Worm (Caenorhabditis elegans): ENCODE data around the gene B0361.4.
A peak's percentile ranks its signal among the peaks of the same experiment; 100 is the strongest.

The B0361.4 gene

DNA sequence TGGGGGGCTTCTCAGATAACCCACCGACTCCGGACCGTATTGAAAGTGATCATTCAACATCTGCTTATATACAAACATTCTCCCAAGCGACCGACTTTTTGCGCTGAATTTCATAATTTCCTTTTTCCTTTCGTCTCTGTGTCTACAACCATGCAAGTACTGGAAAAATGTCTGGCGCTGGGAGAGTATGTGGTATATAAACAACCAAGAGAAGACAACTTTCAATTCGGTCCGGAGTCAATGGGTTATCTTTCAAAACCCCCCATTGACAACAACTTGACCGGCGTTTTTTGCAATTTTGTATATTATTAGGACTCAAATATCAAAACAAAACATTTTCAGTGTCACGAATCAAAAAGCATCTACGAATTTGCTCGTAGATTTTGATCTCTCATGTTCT is 19.7 kb downstream of the B0361.4 start (continued):
- no peak for TF ChIP-seq F49E8.2 (tag; optimal IDR thresholded peaks at IDR 0.05; ENCODE audit: insufficient read depth)
- TF ChIP-seq tbx-9 (tag; optimal IDR thresholded peaks at IDR 0.05; ENCODE audit: borderline replicate concordance): no peak
- TF ChIP-seq ztf-28 (GFP tag; IDR thresholded peaks at IDR 0.05): no peak
- TF ChIP-seq lir-1 (GFP tag; conservative IDR thresholded peaks at IDR 0.05): no peak
- TF ChIP-seq Y53G8AR.9 (GFP tag; conservative IDR thresholded peaks at IDR 0.05): peak; percentile 79
- no peak for TF ChIP-seq F37B4.10 (GFP tag; IDR thresholded peaks at IDR 0.05)
- TF ChIP-seq cebp-2 (GFP tag; IDR thresholded peaks at IDR 0.05): no peak
- TF ChIP-seq unc-62 (GFP tag; optimal IDR thresholded peaks at IDR 0.05): no peak
- TF ChIP-seq Y79H2A.3 (GFP tag; conservative IDR thresholded peaks at IDR 0.05): no peak
- no peak for TF ChIP-seq madf-3 (GFP tag; IDR thresholded peaks at IDR 0.05)
- peak; percentile 79 for TF ChIP-seq ZK185.1 (tag; optimal IDR thresholded peaks at IDR 0.05; ENCODE audit: poor library complexity, severe bottlenecking)
- TF ChIP-seq ama-1 (optimal IDR thresholded peaks at IDR 0.05): no peak
- no peak for TF ChIP-seq ama-1 (GFP tag; optimal IDR thresholded peaks at IDR 0.05)
- TF ChIP-seq T07F8.4 (tag; optimal IDR thresholded peaks at IDR 0.05): peak; percentile 25
- peak; percentile 60 for TF ChIP-seq somi-1 (GFP tag; optimal IDR thresholded peaks at IDR 0.05)
- no peak for TF ChIP-seq lsy-27 (tag; optimal IDR thresholded peaks at IDR 0.05; ENCODE audit: borderline replicate concordance, insufficient read depth)
- peak in 1 of 3 experiments; percentile 67 for TF ChIP-seq lin-35 (GFP tag; optimal IDR thresholded peaks at IDR 0.05)
- no peak for TF ChIP-seq F55B11.4 (tag; optimal IDR thresholded peaks at IDR 0.05; ENCODE audit: borderline replicate concordance, insufficient read depth)
- TF ChIP-seq C17E4.6 (GFP tag; IDR thresholded peaks at IDR 0.05): no peak
- TF ChIP-seq ztf-26 (tag; optimal IDR thresholded peaks at IDR 0.05): peak; percentile 82
- TF ChIP-seq xnd-1 (tag; optimal IDR thresholded peaks at IDR 0.05): no peak
- TF ChIP-seq aptf-2 (GFP tag; conservative IDR thresholded peaks at IDR 0.05): no peak
- TF ChIP-seq ets-4 (GFP tag; optimal IDR thresholded peaks at IDR 0.05): peak; percentile 23
- peak; percentile 41 for TF ChIP-seq K12H6.12 (tag; optimal IDR thresholded peaks at IDR 0.05)
- peak; percentile 73 for TF ChIP-seq snpc-1.1 (tag; optimal IDR thresholded peaks at IDR 0.05; ENCODE audit: insufficient read depth)
- peak; percentile 56 for TF ChIP-seq dox-1 (GFP tag; IDR thresholded peaks at IDR 0.05)
- TF ChIP-seq Y67H2A.10 (GFP tag; conservative IDR thresholded peaks at IDR 0.05): no peak
- peak; percentile 70 for TF ChIP-seq rpc-1 (optimal IDR thresholded peaks at IDR 0.05)
- TF ChIP-seq rpc-1 (tag; optimal IDR thresholded peaks at IDR 0.05): peak; percentile 64
- TF ChIP-seq sea-2 (GFP tag; IDR thresholded peaks at IDR 0.05): no peak
- no peak for TF ChIP-seq mes-4 (tag; optimal IDR thresholded peaks at IDR 0.05)
- no peak for TF ChIP-seq mxl-1 (tag; optimal IDR thresholded peaks at IDR 0.05)
- no peak for TF ChIP-seq bed-1 (GFP tag; IDR thresholded peaks at IDR 0.05)
- peak; percentile 38; the same call in 1 of the 2 replicates for TF ChIP-seq rcor-1 (GFP tag; IDR thresholded peaks at IDR 0.05)
- TF ChIP-seq nfyb-1 (GFP tag; IDR thresholded peaks at IDR 0.05): peak; percentile 94
- no peak for TF ChIP-seq hlh-26 (GFP tag; conservative IDR thresholded peaks at IDR 0.05)
- TF ChIP-seq ceh-91 (GFP tag; IDR thresholded peaks at IDR 0.05): no peak
- TF ChIP-seq F52B5.7 (tag; optimal IDR thresholded peaks at IDR 0.05): peak; percentile 38
- no peak for TF ChIP-seq F39B2.1 (GFP tag; IDR thresholded peaks at IDR 0.05)
- peak; percentile 81 for TF ChIP-seq atf-7 (tag; optimal IDR thresholded peaks at IDR 0.05)
- TF ChIP-seq attf-5 (GFP tag; optimal IDR thresholded peaks at IDR 0.05): peak; percentile 58
- TF ChIP-seq F57A8.1 (GFP tag; optimal IDR thresholded peaks at IDR 0.05): no peak
- TF ChIP-seq snpc-1.3 (tag; optimal IDR thresholded peaks at IDR 0.05; ENCODE audit: insufficient read depth): peak; percentile 49
- TF ChIP-seq efl-1 (GFP tag; optimal IDR thresholded peaks at IDR 0.05): no peak
- TF ChIP-seq ztf-3 (GFP tag; optimal IDR thresholded peaks at IDR 0.05): no peak
- peak; percentile 92 for TF ChIP-seq cebp-1 (GFP tag; IDR thresholded peaks at IDR 0.05)
- TF ChIP-seq cebp-1 (tag; optimal IDR thresholded peaks at IDR 0.05): peak; percentile 98
- peak; percentile 83 for TF ChIP-seq mcd-1 (GFP tag; IDR thresholded peaks at IDR 0.05)
- TF ChIP-seq B0261.1 (tag; optimal IDR thresholded peaks at IDR 0.05): peak; percentile 81

Measured in whole organism, young adult.